Worm (Caenorhabditis elegans) whole organism, L1 larva: ENCODE measurements around the gene kin-29.

Experiments
- C04F5.9 ChIP-seq: sonication (generic microtip); optimal IDR thresholded peaks from 2 replicates; lab custom pipeline; 2016; ENCODE audit warnings: missing genetic modification characterization, missing compliant biosample characterization
- C16A3.4 ChIP-seq: fragments of 150-350 bp; optimal IDR thresholded peaks from 2 replicates; lab custom pipeline; 2014; ENCODE audit warnings: missing biosample characterization, missing genetic modification characterization
- Y116A8C.19 ChIP-seq: sonication (generic microtip); optimal IDR thresholded peaks from 2 replicates; lab custom pipeline; 2016; ENCODE audit warnings: missing compliant biosample characterization, missing genetic modification characterization, borderline replicate concordance
- aha-1 ChIP-seq: fragments of 150-350 bp; optimal IDR thresholded peaks from 2 replicates; lab custom pipeline; 2014; ENCODE audit warnings: missing biosample characterization, missing genetic modification characterization
- aly-2 ChIP-seq: fragments of 150-350 bp; optimal IDR thresholded peaks from 2 replicates; lab custom pipeline; 2014; ENCODE audit warnings: missing biosample characterization, missing genetic modification characterization
- ama-1 ChIP-seq: fragments of 150-350 bp; optimal IDR thresholded peaks from 2 replicates; lab custom pipeline; 2014
- blmp-1 ChIP-seq: fragments of 150-350 bp; optimal IDR thresholded peaks from 2 replicates; lab custom pipeline; 2014; ENCODE audit warnings: missing biosample characterization, missing genetic modification characterization
- ceh-63 ChIP-seq: fragments of 200-800 bp; sonication (Bioruptor generic); optimal IDR thresholded peaks from 2 replicates; lab custom pipeline; 2018; ENCODE audit warnings: mild to moderate bottlenecking, missing genetic modification characterization, missing compliant biosample characterization
- ceh-82 ChIP-seq, 3 experiments: fragments of 150-350 bp in 1 of 3; sonication (generic microtip) in 2 of 3; optimal IDR thresholded peaks; 2 replicates each; lab custom pipeline; 2014 to 2017; ENCODE audit warnings: missing biosample characterization in 3 of 3, missing genetic modification characterization in 3 of 3
- ceh-88 ChIP-seq: fragments of 200-800 bp; sonication (Bioruptor generic); IDR thresholded peaks from 2 replicates; pipeline ENCODE4 v1.3.6; 2022; ENCODE audit warnings: missing genetic modification characterization, missing compliant biosample characterization
- ces-1 ChIP-seq: fragments of 150-350 bp; optimal IDR thresholded peaks from 2 replicates; lab custom pipeline; 2014; ENCODE audit warnings: missing biosample characterization, missing genetic modification reagents, missing genetic modification characterization
- efl-1 ChIP-seq, 4 experiments: fragments of 150-350 bp; optimal IDR thresholded peaks in 3 of 4; peaks in 1 of 4; 1 replicate in 1 of 4; 2 replicates in 3 of 4; lab custom pipeline; 2014; ENCODE audit warnings: missing biosample characterization in 2 of 4, missing genetic modification characterization in 2 of 4, missing genetic modification reagents in 2 of 4
- efl-3 ChIP-seq: fragments of 200-800 bp; sonication (Bioruptor generic); optimal IDR thresholded peaks from 2 replicates; lab custom pipeline; 2018; ENCODE audit warnings: mild to moderate bottlenecking, missing genetic modification characterization, missing compliant biosample characterization
- egl-13 ChIP-seq: sonication (generic microtip); optimal IDR thresholded peaks from 2 replicates; lab custom pipeline; 2016; ENCODE audit warnings: missing genotype, missing genetic modification reagents, missing genetic modification characterization, missing compliant biosample characterization
- elt-2 ChIP-seq: sonication (generic microtip); optimal IDR thresholded peaks from 2 replicates; lab custom pipeline; 2016; ENCODE audit warnings: missing genetic modification characterization, mild to moderate bottlenecking, inconsistent platforms, missing compliant biosample characterization, missing genetic modification reagents
- elt-3 ChIP-seq, 6 experiments: fragments of 150-350 bp in 1 of 6; sonication (generic microtip); optimal IDR thresholded peaks; 2 replicates each; lab custom pipeline; 2017 to 2018; ENCODE audit warnings: missing biosample characterization in 6 of 6, missing genetic modification characterization in 6 of 6, inconsistent platforms in 1 of 6
- fkh-10 ChIP-seq: sonication (generic microtip); optimal IDR thresholded peaks from 2 replicates; lab custom pipeline; 2017; ENCODE audit warnings: missing biosample characterization, missing genetic modification reagents, missing genetic modification characterization
- fos-1 ChIP-seq: fragments of 150-350 bp; optimal IDR thresholded peaks from 2 replicates; lab custom pipeline; 2014; ENCODE audit warnings: missing biosample characterization, missing genetic modification characterization
- grh-1 ChIP-seq: fragments of 200-800 bp; sonication (Bioruptor generic); IDR thresholded peaks from 2 replicates; pipeline ENCODE4 v1.3.6; 2022; ENCODE audit warnings: missing genetic modification reagents, missing genetic modification characterization, missing compliant biosample characterization
- hlh-17 ChIP-seq: fragments of 200-800 bp; sonication (Bioruptor generic); optimal IDR thresholded peaks from 2 replicates; lab custom pipeline; 2018; ENCODE audit warnings: missing genetic modification characterization, mild to moderate bottlenecking, missing compliant biosample characterization, moderate library complexity, borderline replicate concordance
- hlh-4 ChIP-seq: sonication (generic microtip); optimal IDR thresholded peaks from 2 replicates; lab custom pipeline; 2016; ENCODE audit warnings: mild to moderate bottlenecking, missing genetic modification characterization, missing compliant biosample characterization
- lin-13 ChIP-seq: fragments of 150-350 bp; optimal IDR thresholded peaks from 2 replicates; lab custom pipeline; 2014; ENCODE audit warnings: missing biosample characterization, missing genetic modification reagents, missing genetic modification characterization
- lin-14 ChIP-seq: fragments of 200-800 bp; sonication (Bioruptor generic); optimal IDR thresholded peaks from 2 replicates; lab custom pipeline; 2018; ENCODE audit warnings: mild to moderate bottlenecking, missing genetic modification characterization, moderate library complexity, missing compliant biosample characterization
- lin-35 ChIP-seq, 2 experiments: fragments of 150-350 bp; optimal IDR thresholded peaks; 2 replicates each; lab custom pipeline; 2014; ENCODE audit warnings: missing biosample characterization in 2 of 2, missing genetic modification characterization in 2 of 2, missing genetic modification reagents in 2 of 2
- lsy-2 ChIP-seq, 2 experiments: fragments of 150-350 bp; optimal IDR thresholded peaks; 2 replicates each; lab custom pipeline; 2014; ENCODE audit warnings: missing biosample characterization in 2 of 2, missing genetic modification characterization in 2 of 2
- mdl-1 ChIP-seq, 2 experiments: fragments of 150-350 bp; optimal IDR thresholded peaks; 2 replicates each; lab custom pipeline; 2014 to 2017; ENCODE audit warnings: missing biosample characterization in 2 of 2, missing genetic modification characterization in 2 of 2, inconsistent platforms in 1 of 2
- mep-1 ChIP-seq: fragments of 150-350 bp; optimal IDR thresholded peaks from 2 replicates; lab custom pipeline; 2014; ENCODE audit warnings: missing biosample characterization, missing genetic modification characterization
- nhr-11 ChIP-seq: fragments of 150-350 bp; optimal IDR thresholded peaks from 2 replicates; lab custom pipeline; 2014; ENCODE audit warnings: missing biosample characterization, missing genetic modification characterization
- nhr-20 ChIP-seq: sonication (generic microtip); optimal IDR thresholded peaks from 2 replicates; lab custom pipeline; 2016; ENCODE audit warnings: mild to moderate bottlenecking, missing genetic modification characterization, missing compliant biosample characterization
- nhr-237 ChIP-seq: fragments of 150-350 bp; optimal IDR thresholded peaks from 2 replicates; lab custom pipeline; 2014; ENCODE audit warnings: missing biosample characterization, missing genetic modification characterization
- nhr-71 ChIP-seq: sonication (generic microtip); optimal IDR thresholded peaks from 2 replicates; lab custom pipeline; 2016; ENCODE audit warnings: mild to moderate bottlenecking, missing genetic modification characterization, moderate library complexity, missing compliant biosample characterization
- nhr-85 ChIP-seq: sonication (generic microtip); peaks from one replicate; lab custom pipeline; 2016; ENCODE audit warnings: missing genetic modification characterization, inconsistent platforms, missing compliant biosample characterization
- nhr-90 ChIP-seq: sonication (generic microtip); optimal IDR thresholded peaks from 2 replicates; lab custom pipeline; 2016; ENCODE audit warnings: mild to moderate bottlenecking, missing genetic modification characterization, missing compliant biosample characterization; ENCODE audit not compliant: poor library complexity
- pag-3 ChIP-seq: sonication (generic microtip); optimal IDR thresholded peaks from 2 replicates; lab custom pipeline; 2017; ENCODE audit warnings: missing genetic modification characterization, mild to moderate bottlenecking, missing compliant biosample characterization, antibody characterized with exemption, borderline replicate concordance; ENCODE audit not compliant: insufficient read depth
- pax-3 ChIP-seq: fragments of 200-800 bp; sonication (Bioruptor generic); optimal IDR thresholded peaks from 2 replicates; lab custom pipeline; 2018; ENCODE audit warnings: mild to moderate bottlenecking, missing genetic modification characterization, moderate library complexity, missing compliant biosample characterization
- pqm-1 ChIP-seq: sonication (generic microtip); optimal IDR thresholded peaks from 3 replicates; lab custom pipeline; 2017; ENCODE audit warnings: missing biosample characterization, missing genetic modification characterization
- snpc-4 ChIP-seq: fragments of 150-350 bp; optimal IDR thresholded peaks from 2 replicates; lab custom pipeline; 2014; ENCODE audit warnings: missing biosample characterization, missing genetic modification characterization
- snu-23 ChIP-seq: sonication (generic microtip); optimal IDR thresholded peaks from 2 replicates; lab custom pipeline; 2016; ENCODE audit warnings: missing genetic modification characterization, missing compliant biosample characterization
- swsn-7 ChIP-seq: sonication (generic microtip); optimal IDR thresholded peaks from 2 replicates; lab custom pipeline; 2016; ENCODE audit warnings: missing genetic modification characterization, missing compliant biosample characterization
- tbx-2 ChIP-seq: sonication (generic microtip); optimal IDR thresholded peaks from 2 replicates; lab custom pipeline; 2016; ENCODE audit warnings: missing genetic modification characterization, missing compliant biosample characterization
- unc-130 ChIP-seq: fragments of 150-350 bp; optimal IDR thresholded peaks from 2 replicates; lab custom pipeline; 2017; ENCODE audit warnings: missing biosample characterization, missing genetic modification characterization, inconsistent platforms
- unc-30 ChIP-seq: sonication (generic microtip); optimal IDR thresholded peaks from 2 replicates; lab custom pipeline; 2017; ENCODE audit warnings: missing biosample characterization, missing genetic modification characterization
- unc-62 ChIP-seq: fragments of 150-350 bp; optimal IDR thresholded peaks from 2 replicates; lab custom pipeline; 2014; ENCODE audit warnings: missing biosample characterization, missing genetic modification reagents, missing genetic modification characterization
- unc-86 ChIP-seq: sonication (generic microtip); optimal IDR thresholded peaks from 2 replicates; lab custom pipeline; 2016; ENCODE audit warnings: missing genetic modification characterization, missing compliant biosample characterization
- xbp-1 ChIP-seq: sonication (generic microtip); optimal IDR thresholded peaks from 2 replicates; lab custom pipeline; 2016; ENCODE audit warnings: missing genetic modification characterization, missing compliant biosample characterization
- ztf-4 ChIP-seq: fragments of 150-350 bp; optimal IDR thresholded peaks from 2 replicates; lab custom pipeline; 2014; ENCODE audit warnings: missing biosample characterization, missing genetic modification characterization

The kin-29 gene

ce11 chrX:2898256-2898655 is 46.0 kb upstream of the kin-29 start, which contains the start of gene F52B10.3:
TSS of gene F52B10.3 (minus strand) at chrX:2898356.
- TF ChIP-seq lin-14 (GFP tag; lab: Kevin White, UChicago) (peak; percentile 13), C04F5.9 (tag; lab: Kevin White, UChicago) (no peak), unc-30 (tag; lab: Kevin White, UChicago) (no peak)

ce11 chrX:2895646-2896045 is 43.4 kb upstream of the kin-29 start:
- TF ChIP-seq xbp-1 (tag; lab: Kevin White, UChicago) (no peak), nhr-237 (tag; lab: Kevin White, UChicago) (no peak), pax-3 (no peak), nhr-85 (peak; percentile 87), grh-1 (GFP tag; lab: Robert Waterston, UW) (peak; percentile 39; the same call in 1 of the 2 replicates), nhr-11 (tag; lab: Kevin White, UChicago) (no peak), lin-14 (GFP tag; lab: Kevin White, UChicago) (peak; percentile 36), aha-1 (tag; lab: Kevin White, UChicago) (no peak), swsn-7 (tag; lab: Kevin White, UChicago) (no peak), aly-2 (tag; lab: Kevin White, UChicago) (no peak), ceh-88 (GFP tag; lab: Robert Waterston, UW) (no peak), ceh-63 (no peak), nhr-20 (tag; lab: Kevin White, UChicago) (peak; percentile 37), hlh-4 (tag; lab: Kevin White, UChicago) (no peak), snu-23 (GFP tag; lab: Kevin White, UChicago) (peak; percentile 9), efl-3 (no peak), tbx-2 (tag; lab: Kevin White, UChicago) (no peak), Y116A8C.19 (tag; lab: Kevin White, UChicago) (no peak), unc-86 (tag; lab: Kevin White, UChicago) (no peak), blmp-1 (tag; lab: Kevin White, UChicago) (peak; percentile 53), lin-35 (GFP tag; optimal IDR thresholded peaks at IDR 0.05; lab: Kevin White, UChicago) (peak in 1 of 2 experiments; percentile 10), nhr-71 (tag; lab: Kevin White, UChicago) (peak; percentile 27), lsy-2 (tag; optimal IDR thresholded peaks at IDR 0.05; lab: Kevin White, UChicago) (no peak), fkh-10 (GFP tag; lab: Kevin White, UChicago) (no peak), efl-1 (optimal IDR thresholded peaks at IDR 0.05; lab: Kevin White, UChicago) (no peak), efl-1 (GFP tag; optimal IDR thresholded peaks at IDR 0.05 in 1 of 2; lab: Kevin White, UChicago) (no peak), elt-3 (tag; optimal IDR thresholded peaks at IDR 0.05; lab: Kevin White, UChicago) (peak in 1 of 6 experiments; percentile 46), ces-1 (GFP tag; lab: Kevin White, UChicago) (no peak), C16A3.4 (tag; lab: Kevin White, UChicago) (no peak), lin-13 (GFP tag; lab: Kevin White, UChicago) (no peak), ztf-4 (tag; lab: Kevin White, UChicago) (no peak), nhr-90 (tag; lab: Kevin White, UChicago) (peak; percentile 17), fos-1 (tag; lab: Kevin White, UChicago) (no peak), ama-1 (lab: Kevin White, UChicago) (no peak), snpc-4 (tag; lab: Kevin White, UChicago) (no peak), hlh-17 (GFP tag; lab: Kevin White, UChicago) (no peak), mdl-1 (tag; optimal IDR thresholded peaks at IDR 0.05; lab: Kevin White, UChicago) (no peak), pag-3 (tag; lab: Kevin White, UChicago) (no peak), pqm-1 (tag; lab: Kevin White, UChicago) (no peak), unc-130 (tag; lab: Kevin White, UChicago) (no peak), ceh-82 (tag; optimal IDR thresholded peaks at IDR 0.05; lab: Kevin White, UChicago) (no peak), unc-62 (GFP tag; lab: Kevin White, UChicago) (no peak), mep-1 (tag; lab: Kevin White, UChicago) (no peak), elt-2 (no peak), egl-13 (tag; lab: Kevin White, UChicago) (no peak)
